Fruit fly (Drosophila melanogaster) whole organism, pupa: ENCODE data around the gene CG3961.
A peak's percentile ranks its signal among the peaks of the same experiment; 100 is the strongest.

Experiments used
- CG8301 ChIP-seq: fragments of 200-800 bp; sonication (Bioruptor generic); optimal IDR thresholded peaks from 2 replicates; lab custom pipeline; 2018; ENCODE audit warnings: missing biosample characterization, mild to moderate bottlenecking, missing genetic modification characterization
- Snoo ChIP-seq: fragments of 200-800 bp; sonication (Bioruptor generic); optimal IDR thresholded peaks from 3 replicates; lab custom pipeline; 2017; ENCODE audit warnings: missing biosample characterization, mild to moderate bottlenecking, missing genetic modification characterization, inconsistent platforms

DNA sequence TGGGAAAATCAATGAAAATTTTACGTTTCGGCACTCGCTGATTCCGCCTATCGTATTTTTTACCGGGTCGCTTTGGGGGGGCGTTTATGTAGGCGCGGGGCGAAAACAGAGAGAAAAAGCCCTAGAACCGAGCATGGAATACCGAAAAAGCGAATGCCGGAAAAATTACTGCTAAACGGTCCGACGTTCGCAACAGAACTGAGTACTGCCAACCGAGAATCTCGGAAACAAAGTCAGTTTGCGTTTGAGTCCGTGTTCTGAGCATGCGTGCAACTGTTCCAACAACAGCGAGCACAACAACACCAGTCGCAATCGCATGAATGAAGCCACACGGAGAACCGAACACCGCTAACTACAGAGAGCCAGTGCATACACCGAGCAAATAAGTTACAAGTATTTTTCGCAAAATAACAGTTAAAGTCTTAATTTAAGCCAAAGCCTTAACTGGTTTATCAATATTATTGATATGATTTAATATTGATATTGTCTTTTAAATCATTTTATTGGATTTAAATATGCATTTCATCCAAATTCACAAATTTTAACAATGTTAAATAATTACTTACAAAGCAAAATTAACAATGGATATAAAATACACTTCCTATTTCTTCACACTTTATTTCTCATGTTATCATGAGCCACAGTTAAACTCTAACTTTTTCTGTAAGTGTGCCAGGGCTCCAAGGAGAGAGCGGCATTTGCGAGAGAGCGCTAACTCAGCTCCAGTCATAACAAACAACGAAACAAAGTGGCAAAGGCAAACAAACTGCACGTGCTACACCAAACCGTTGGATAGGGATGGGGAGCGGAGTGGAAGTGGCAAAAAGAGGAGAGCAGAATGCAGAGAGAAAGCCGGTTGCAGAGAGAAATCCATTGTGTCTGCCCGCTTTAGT, at the start of gene CG3961:
- TF ChIP-seq Snoo (tag; lab: Kevin White, UChicago) (peak; percentile 99), CG8301 (peak; percentile 99)
